Worm (Caenorhabditis elegans): ENCODE measurements around the gene pitr-1.

DNA sequence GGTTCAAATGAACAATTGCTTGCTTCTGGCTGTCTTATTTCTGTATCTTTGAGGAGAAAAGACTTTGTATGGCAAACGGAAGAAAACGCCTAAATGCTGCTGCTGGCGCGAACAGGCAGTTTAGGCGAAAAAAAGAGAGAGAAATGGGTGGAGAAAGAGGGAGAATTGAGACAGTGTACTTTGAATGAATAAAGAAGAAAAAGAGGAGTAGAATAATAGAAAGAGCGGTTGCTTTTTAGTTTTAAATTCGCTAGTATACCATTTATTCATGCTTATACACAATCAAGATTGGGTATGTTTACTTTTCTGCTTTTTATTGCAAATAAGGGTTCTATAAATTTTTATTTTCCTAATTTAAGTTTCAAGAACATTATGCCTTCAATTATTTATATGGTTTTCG, 45.5 kb downstream of the pitr-1 start:
- TF ChIP-seq aptf-2 (GFP tag; conservative IDR thresholded peaks at IDR 0.05) (no peak), Y95B8A.8 (GFP tag; IDR thresholded peaks at IDR 0.05) (no peak), ekl-4 (GFP tag; IDR thresholded peaks at IDR 0.05) (no peak), unc-62 (GFP tag; optimal IDR thresholded peaks at IDR 0.05) (no peak), lin-35 (GFP tag; optimal IDR thresholded peaks at IDR 0.05) (no peak), F39B2.1 (GFP tag; IDR thresholded peaks at IDR 0.05) (no peak), F49E8.2 (tag; optimal IDR thresholded peaks at IDR 0.05; ENCODE audit: insufficient read depth) (no peak), C17E4.6 (GFP tag; IDR thresholded peaks at IDR 0.05) (no peak)

All from whole organism, young adult.